Worm (Caenorhabditis elegans) whole organism, L3 larva: ENCODE data around the gene clec-208.

ENCODE experiments used
- R02D3.7 ChIP-seq: fragments of 150-350 bp; optimal IDR thresholded peaks from 2 replicates; lab custom pipeline; 2014; ENCODE audit warnings: missing biosample characterization, missing genetic modification characterization
- ZK546.5 ChIP-seq: sonication (generic microtip); optimal IDR thresholded peaks from 2 replicates; lab custom pipeline; 2017; ENCODE audit warnings: missing biosample characterization, missing genetic modification characterization
- aly-2 ChIP-seq: fragments of 150-350 bp; optimal IDR thresholded peaks from 2 replicates; lab custom pipeline; 2014; ENCODE audit warnings: missing biosample characterization, missing genetic modification characterization
- ama-1 ChIP-seq: fragments of 150-350 bp; optimal IDR thresholded peaks from 2 replicates; lab custom pipeline; 2018
- ceh-16 ChIP-seq: sonication (generic microtip); optimal IDR thresholded peaks from 2 replicates; lab custom pipeline; 2017; ENCODE audit warnings: missing biosample characterization, missing genetic modification characterization
- ceh-82 ChIP-seq: fragments of 150-350 bp; optimal IDR thresholded peaks from 2 replicates; lab custom pipeline; 2014; ENCODE audit warnings: missing biosample characterization, missing genetic modification characterization
- daf-12 ChIP-seq: fragments of 150-350 bp; optimal IDR thresholded peaks from 2 replicates; lab custom pipeline; 2014; ENCODE audit warnings: missing biosample characterization, missing genetic modification reagents, missing genetic modification characterization
- egl-27 ChIP-seq: sonication (generic microtip); optimal IDR thresholded peaks from 4 replicates; lab custom pipeline; 2017; ENCODE audit warnings: missing biosample characterization, missing genetic modification reagents, missing genetic modification characterization
- elt-1 ChIP-seq: fragments of 150-350 bp; optimal IDR thresholded peaks from 2 replicates; lab custom pipeline; 2014; ENCODE audit warnings: missing biosample characterization, missing genetic modification characterization
- elt-2 ChIP-seq: sonication (generic microtip); optimal IDR thresholded peaks from 2 replicates; lab custom pipeline; 2016; ENCODE audit warnings: missing genetic modification reagents, mild to moderate bottlenecking, missing genetic modification characterization, missing compliant biosample characterization
- elt-3 ChIP-seq, 3 experiments: fragments of 150-350 bp in 1 of 3; sonication (generic microtip) in 2 of 3; optimal IDR thresholded peaks; 2 replicates in 2 of 3; 4 replicates in 1 of 3; lab custom pipeline; 2014 to 2017; ENCODE audit warnings: missing biosample characterization in 3 of 3, missing genetic modification characterization in 3 of 3
- eor-1 ChIP-seq, 2 experiments: fragments of 150-350 bp; optimal IDR thresholded peaks; 2 replicates each; lab custom pipeline; 2014 to 2018; ENCODE audit warnings: missing biosample characterization in 2 of 2, missing genetic modification characterization in 2 of 2
- fkh-10 ChIP-seq: sonication (generic microtip); optimal IDR thresholded peaks from 2 replicates; lab custom pipeline; 2017; ENCODE audit warnings: missing biosample characterization, missing genetic modification reagents, missing genetic modification characterization
- fkh-2 ChIP-seq: fragments of 150-350 bp; optimal IDR thresholded peaks from 2 replicates; lab custom pipeline; 2014; ENCODE audit warnings: missing biosample characterization, missing genetic modification reagents, missing genetic modification characterization
- hmg-11 ChIP-seq: sonication (generic microtip); optimal IDR thresholded peaks from 2 replicates; lab custom pipeline; 2016; ENCODE audit warnings: missing genetic modification characterization, missing compliant biosample characterization
- jun-1 ChIP-seq: fragments of 150-350 bp; optimal IDR thresholded peaks from 2 replicates; lab custom pipeline; 2014; ENCODE audit warnings: missing biosample characterization, missing genetic modification reagents, missing genetic modification characterization
- lin-15B ChIP-seq: fragments of 150-350 bp; optimal IDR thresholded peaks from 2 replicates; lab custom pipeline; 2014; ENCODE audit warnings: missing biosample characterization, missing genetic modification characterization
- lin-39 ChIP-seq: fragments of 150-350 bp; optimal IDR thresholded peaks from 2 replicates; lab custom pipeline; 2018; ENCODE audit warnings: missing biosample characterization, missing genetic modification reagents, missing genetic modification characterization
- mdl-1 ChIP-seq: fragments of 150-350 bp; optimal IDR thresholded peaks from 2 replicates; lab custom pipeline; 2014; ENCODE audit warnings: missing biosample characterization, missing genetic modification characterization
- mml-1 ChIP-seq: fragments of 150-350 bp; sonication (generic microtip); optimal IDR thresholded peaks from 3 replicates; lab custom pipeline; 2014; ENCODE audit warnings: missing biosample characterization, missing genetic modification characterization
- nfya-1 ChIP-seq: sonication (generic microtip); optimal IDR thresholded peaks from 2 replicates; lab custom pipeline; 2017; ENCODE audit warnings: missing genetic modification characterization, mild to moderate bottlenecking, missing compliant biosample characterization, antibody characterized with exemption, moderate library complexity; ENCODE audit not compliant: insufficient read depth
- nhr-11 ChIP-seq: fragments of 150-350 bp; optimal IDR thresholded peaks from 2 replicates; lab custom pipeline; 2014; ENCODE audit warnings: missing biosample characterization, missing genetic modification characterization
- nhr-23 ChIP-seq: fragments of 150-350 bp; optimal IDR thresholded peaks from 2 replicates; lab custom pipeline; 2014; ENCODE audit warnings: missing biosample characterization, missing genetic modification reagents, missing genetic modification characterization
- nhr-237 ChIP-seq: fragments of 150-350 bp; optimal IDR thresholded peaks from 2 replicates; lab custom pipeline; 2014; ENCODE audit warnings: missing biosample characterization, missing genetic modification characterization
- nhr-25 ChIP-seq: sonication (generic microtip); optimal IDR thresholded peaks from 2 replicates; lab custom pipeline; 2017; ENCODE audit warnings: missing biosample characterization, missing genetic modification characterization
- nhr-43 ChIP-seq: sonication (generic microtip); optimal IDR thresholded peaks from 2 replicates; lab custom pipeline; 2016; ENCODE audit warnings: mild to moderate bottlenecking, missing genetic modification characterization, missing compliant biosample characterization; ENCODE audit not compliant: poor library complexity, severe bottlenecking
- nhr-67 ChIP-seq: fragments of 150-350 bp; optimal IDR thresholded peaks from 2 replicates; lab custom pipeline; 2014; ENCODE audit warnings: missing biosample characterization, missing genetic modification characterization
- nhr-77 ChIP-seq: fragments of 150-350 bp; optimal IDR thresholded peaks from 2 replicates; lab custom pipeline; 2014; ENCODE audit warnings: missing biosample characterization, missing genetic modification characterization
- pha-4 ChIP-seq: fragments of 150-350 bp; optimal IDR thresholded peaks from 2 replicates; lab custom pipeline; 2014; ENCODE audit warnings: missing biosample characterization, missing genetic modification reagents, missing genetic modification characterization
- pqm-1 ChIP-seq: fragments of 150-350 bp; optimal IDR thresholded peaks from 2 replicates; lab custom pipeline; 2017; ENCODE audit warnings: missing biosample characterization, missing genetic modification characterization, inconsistent platforms
- sea-2 ChIP-seq: fragments of 150-350 bp; sonication (generic microtip); optimal IDR thresholded peaks from 4 replicates; lab custom pipeline; 2014; ENCODE audit warnings: missing biosample characterization, missing genetic modification reagents, missing genetic modification characterization
- skn-1 ChIP-seq: fragments of 150-350 bp; optimal IDR thresholded peaks from 2 replicates; lab custom pipeline; 2014; ENCODE audit warnings: missing biosample characterization, missing genetic modification characterization
- tbx-2 ChIP-seq: sonication (generic microtip); optimal IDR thresholded peaks from 2 replicates; lab custom pipeline; 2016; ENCODE audit warnings: mild to moderate bottlenecking, missing genetic modification characterization, missing compliant biosample characterization
- unc-62 ChIP-seq: fragments of 150-350 bp; sonication (generic microtip); optimal IDR thresholded peaks from 4 replicates; lab custom pipeline; 2014; ENCODE audit warnings: missing biosample characterization, missing genetic modification reagents, missing genetic modification characterization
- zag-1 ChIP-seq: fragments of 150-350 bp; optimal IDR thresholded peaks from 2 replicates; lab custom pipeline; 2014; ENCODE audit warnings: missing biosample characterization, missing genetic modification characterization
- ztf-4 ChIP-seq: fragments of 150-350 bp; optimal IDR thresholded peaks from 2 replicates; lab custom pipeline; 2014; ENCODE audit warnings: missing biosample characterization, missing genetic modification characterization

clec-208 gene

ce11 chrV:2110368-2110767 is 12.6 kb downstream of the clec-208 start, which contains the start of gene F22F7.3:
Gene F22F7.3 (plus strand): TSS chrV:2110668.
- TF ChIP-seq jun-1 (tag; lab: Kevin White, UChicago) (no peak), skn-1 (no peak), ZK546.5 (tag; lab: Kevin White, UChicago) (no peak), ama-1 (lab: Kevin White, UChicago) (no peak), R02D3.7 (tag; lab: Kevin White, UChicago) (no peak), ceh-16 (tag; lab: Kevin White, UChicago) (no peak), pha-4 (no peak), hmg-11 (tag; lab: Kevin White, UChicago) (no peak), mml-1 (no peak), lin-15B (tag; lab: Kevin White, UChicago) (no peak), egl-27 (tag; lab: Kevin White, UChicago) (no peak), elt-1 (tag; lab: Kevin White, UChicago) (no peak), unc-62 (no peak), fkh-10 (GFP tag; lab: Kevin White, UChicago) (no peak), daf-12 (tag; lab: Kevin White, UChicago) (no peak), aly-2 (tag; lab: Kevin White, UChicago) (no peak)

ce11 chrV:2118574-2118973 is 20.8 kb downstream of the clec-208 start, which contains the start of gene bgnt-1.2:
Gene bgnt-1.2 (minus strand): TSS chrV:2118674.
- TF ChIP-seq nhr-25 (tag; lab: Kevin White, UChicago) = no peak
- no peak for TF ChIP-seq tbx-2 (tag; lab: Kevin White, UChicago)
- TF ChIP-seq ztf-4 (tag; lab: Kevin White, UChicago) = no peak

ce11 chrV:2119529-2119928 is 21.8 kb downstream of the clec-208 start, which contains the start of gene F22F7.11:
Gene F22F7.11 (plus strand): TSS chrV:2119829.
- no peak for TF ChIP-seq lin-39 (tag; lab: Kevin White, UChicago)
- no peak for TF ChIP-seq nhr-237
- no peak for TF ChIP-seq nhr-43 (tag; lab: Kevin White, UChicago)
- no peak for TF ChIP-seq nhr-23 (tag; lab: Kevin White, UChicago)
- TF ChIP-seq pqm-1 = no peak
- TF ChIP-seq, all 47 proteins: peak for 0

- TF ChIP-seq ceh-16 (tag; lab: Kevin White, UChicago) (no peak), sea-2 (GFP tag; lab: Kevin White, UChicago) (no peak), skn-1 (no peak), pqm-1 (no peak), nhr-237 (no peak), ceh-82 (tag; lab: Kevin White, UChicago) (no peak), fkh-2 (no peak), mdl-1 (no peak), pha-4 (no peak), daf-12 (tag; lab: Kevin White, UChicago) (no peak), lin-15B (tag; lab: Kevin White, UChicago) (no peak), nhr-25 (tag; lab: Kevin White, UChicago) (no peak), elt-3 (tag; optimal IDR thresholded peaks at IDR 0.05; lab: Kevin White, UChicago) (no peak), egl-27 (tag; lab: Kevin White, UChicago) (no peak), nhr-11 (tag; lab: Kevin White, UChicago) (no peak), lin-39 (tag; lab: Kevin White, UChicago) (no peak), zag-1 (tag; lab: Kevin White, UChicago) (no peak), nhr-77 (tag; lab: Kevin White, UChicago) (no peak), nhr-67 (no peak), eor-1 (tag; optimal IDR thresholded peaks at IDR 0.05; lab: Kevin White, UChicago) (no peak)
Measured at ce11 chrV:2121910-2122362, 24.2 kb downstream of the clec-208 start, which contains the start of gene F22F7.8. Gene F22F7.8 (minus strand): TSS chrV:2121960.

- TF ChIP-seq mdl-1 (no peak), elt-2 (tag; lab: Kevin White, UChicago) (peak; percentile 52), pqm-1 (peak; percentile 31), nfya-1 (tag; lab: Kevin White, UChicago) (peak; percentile 3), ZK546.5 (tag; lab: Kevin White, UChicago) (no peak), ztf-4 (tag; lab: Kevin White, UChicago) (no peak)
Measured at ce11 chrV:2122517-2122916, 24.8 kb downstream of the clec-208 start, which contains the start of gene F22F7.2. Gene F22F7.2 (plus strand): TSS chrV:2122782.
